Worm (Caenorhabditis elegans): ENCODE measurements around the gene Y1A5A.1.

DNA sequence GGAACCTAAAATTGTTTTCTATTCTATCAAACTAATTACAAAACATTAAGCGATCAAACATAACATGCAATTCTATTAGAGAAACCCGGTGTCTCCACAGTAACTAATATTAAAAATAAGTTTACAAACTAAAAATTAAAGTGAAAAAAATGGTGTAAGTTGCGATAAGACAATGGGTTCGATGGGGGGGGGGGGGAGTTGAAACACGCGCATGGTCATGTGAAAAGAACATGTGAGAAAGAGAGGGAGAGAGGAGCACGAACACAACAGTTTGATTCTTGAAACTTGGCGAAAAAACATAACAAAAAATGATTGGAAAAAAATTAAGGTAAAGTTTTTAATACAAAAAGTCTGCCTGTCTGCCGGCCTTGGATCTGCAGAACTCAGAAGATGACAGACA is 9.5 kb downstream of the Y1A5A.1 start:
- TF ChIP-seq klf-2 (GFP tag; conservative IDR thresholded peaks at IDR 0.05) (no peak), ref-1 (GFP tag; conservative IDR thresholded peaks at IDR 0.05) (no peak), flt-1 (GFP tag; IDR thresholded peaks at IDR 0.05) (no peak), tab-1 (GFP tag; IDR thresholded peaks at IDR 0.05) (no peak), ztf-29 (GFP tag; IDR thresholded peaks at IDR 0.05) (no peak), cog-1 (tag; optimal IDR thresholded peaks at IDR 0.05) (no peak), ztf-23 (GFP tag; IDR thresholded peaks at IDR 0.05) (no peak), med-1 (GFP tag; optimal IDR thresholded peaks at IDR 0.05; ENCODE audit: insufficient read depth) (no peak)
